Fruit fly (Drosophila melanogaster) whole organism, wandering third instar larva: Measurements from ENCODE around the gene CG2839.

ENCODE experiments used
- Abd-B ChIP-seq: fragments of >200 bp; optimal IDR thresholded peaks from 2 replicates; lab custom pipeline; 2017; ENCODE audit warnings: missing biosample characterization, missing genetic modification characterization
- CG32264 ChIP-seq: fragments of 200-800 bp; sonication (Bioruptor generic); optimal IDR thresholded peaks from 2 replicates; lab custom pipeline; 2016; ENCODE audit warnings: missing biosample characterization, missing genetic modification characterization
- CG9705 ChIP-seq: fragments of 200-800 bp; sonication (Bioruptor generic); optimal IDR thresholded peaks from 2 replicates; lab custom pipeline; 2018; ENCODE audit warnings: missing biosample characterization, mild to moderate bottlenecking, missing genetic modification characterization
- CrebA ChIP-seq: fragments of 200-800 bp; sonication (Bioruptor generic); optimal IDR thresholded peaks from 2 replicates; lab custom pipeline; 2016; ENCODE audit warnings: missing biosample characterization, mild to moderate bottlenecking, missing genetic modification characterization, borderline replicate concordance
- Dfd ChIP-seq: fragments of >200 bp; optimal IDR thresholded peaks from 2 replicates; lab custom pipeline; 2017; ENCODE audit warnings: missing biosample characterization, missing genetic modification characterization
- Dif ChIP-seq: fragments of 200-275, 200-300 bp; sonication (Bioruptor generic); optimal IDR thresholded peaks from 2 replicates; lab custom pipeline; 2018; ENCODE audit warnings: missing biosample characterization, missing genetic modification characterization; ENCODE audit not compliant: partially characterized antibody
- GATAd ChIP-seq: sonication (Bioruptor generic); optimal IDR thresholded peaks from 2 replicates; lab custom pipeline; 2016; ENCODE audit warnings: missing biosample characterization, missing genetic modification characterization
- HLH106 ChIP-seq: fragments of 200-800 bp; optimal IDR thresholded peaks from 3 replicates; lab custom pipeline; 2019; ENCODE audit warnings: missing biosample characterization, mild to moderate bottlenecking, missing genetic modification characterization, moderate library complexity
- Hnf4 ChIP-seq: fragments of 200-800 bp; sonication (Bioruptor generic); optimal IDR thresholded peaks from 2 replicates; lab custom pipeline; 2016; ENCODE audit warnings: missing biosample characterization, mild to moderate bottlenecking, missing genetic modification characterization
- Hr78 ChIP-seq: fragments of >200 bp; optimal IDR thresholded peaks from 2 replicates; lab custom pipeline; 2017; ENCODE audit warnings: missing biosample characterization, missing genetic modification characterization
- Hr83 ChIP-seq: fragments of 200-300 bp; sonication (Bioruptor generic); optimal IDR thresholded peaks from 2 replicates; lab custom pipeline; 2016; ENCODE audit warnings: missing biosample characterization, mild to moderate bottlenecking, missing genetic modification characterization, moderate library complexity; ENCODE audit not compliant: poor library complexity, severe bottlenecking
- Jra ChIP-seq: sonication (Bioruptor generic); optimal IDR thresholded peaks from 2 replicates; lab custom pipeline; 2016; ENCODE audit warnings: missing biosample characterization, missing genetic modification characterization
- Mio ChIP-seq: sonication (Bioruptor generic); optimal IDR thresholded peaks from 2 replicates; lab custom pipeline; 2016; ENCODE audit warnings: missing biosample characterization, missing genetic modification characterization
- Myc ChIP-seq: fragments of >200 bp; optimal IDR thresholded peaks from 2 replicates; lab custom pipeline; 2017
- N ChIP-seq: fragments of >200 bp; optimal IDR thresholded peaks from 2 replicates; lab custom pipeline; 2018; ENCODE audit warnings: missing biosample characterization, missing external identifiers, missing genetic modification characterization
- OdsH ChIP-seq: fragments of 200-800 bp; sonication (Bioruptor generic); optimal IDR thresholded peaks from 2 replicates; lab custom pipeline; 2016; ENCODE audit warnings: missing biosample characterization, mild to moderate bottlenecking, missing genetic modification characterization
- Rel ChIP-seq, 2 experiments: fragments of 200-800 bp; sonication (Bioruptor generic) in 1 of 2; optimal IDR thresholded peaks; 2 replicates in 1 of 2; 3 replicates in 1 of 2; lab custom pipeline; 2016 to 2019; ENCODE audit warnings: mild to moderate bottlenecking in 2 of 2, missing biosample characterization in 2 of 2, missing genetic modification characterization in 2 of 2, moderate library complexity in 1 of 2
- Sp1 ChIP-seq: fragments of 200-800 bp; sonication (Bioruptor generic); optimal IDR thresholded peaks from 3 replicates; lab custom pipeline; 2019; ENCODE audit warnings: missing biosample characterization, mild to moderate bottlenecking, missing genetic modification characterization, moderate library complexity
- Vsx2 ChIP-seq: fragments of 200-300, 225-300 bp; sonication (Bioruptor generic); optimal IDR thresholded peaks from 2 replicates; lab custom pipeline; 2018; ENCODE audit warnings: missing biosample characterization, missing genetic modification characterization; ENCODE audit not compliant: partially characterized antibody
- br ChIP-seq: fragments of 200-800 bp; sonication (Bioruptor generic); optimal IDR thresholded peaks from 2 replicates; lab custom pipeline; 2016; ENCODE audit warnings: missing biosample characterization, missing genetic modification characterization
- brk ChIP-seq: fragments of 200-800 bp; sonication (Bioruptor generic); optimal IDR thresholded peaks from 2 replicates; lab custom pipeline; 2016; ENCODE audit warnings: missing biosample characterization, mild to moderate bottlenecking, missing genetic modification characterization
- dmrt93B ChIP-seq: fragments of 200-800 bp; sonication (Bioruptor generic); optimal IDR thresholded peaks from 2 replicates; lab custom pipeline; 2018; ENCODE audit warnings: missing biosample characterization, mild to moderate bottlenecking, missing genetic modification characterization
- dsf ChIP-seq: sonication (Bioruptor generic); optimal IDR thresholded peaks from 2 replicates; lab custom pipeline; 2016; ENCODE audit warnings: missing biosample characterization, missing genetic modification characterization, borderline replicate concordance
- ey ChIP-seq: fragments of 200-800 bp; sonication (Bioruptor generic); optimal IDR thresholded peaks from 2 replicates; lab custom pipeline; 2016; ENCODE audit warnings: missing biosample characterization, missing genetic modification characterization
- foxo ChIP-seq, 2 experiments: fragments of 200-800 bp; sonication (Bioruptor generic); optimal IDR thresholded peaks; 2 replicates in 1 of 2; 3 replicates in 1 of 2; lab custom pipeline; 2016 to 2017; ENCODE audit warnings: missing biosample characterization in 2 of 2, missing genetic modification characterization in 2 of 2
- fru ChIP-seq: fragments of 200-800 bp; sonication (Bioruptor generic); optimal IDR thresholded peaks from 3 replicates; lab custom pipeline; 2016; ENCODE audit warnings: missing biosample characterization, mild to moderate bottlenecking, missing genetic modification characterization
- h ChIP-seq: fragments of 200-800 bp; sonication (Bioruptor generic); optimal IDR thresholded peaks from 3 replicates; lab custom pipeline; 2016; ENCODE audit warnings: missing biosample characterization, mild to moderate bottlenecking, missing genetic modification characterization
- jim ChIP-seq: fragments of 175-275, 200-325 bp; sonication (Bioruptor generic); optimal IDR thresholded peaks from 2 replicates; lab custom pipeline; 2016; ENCODE audit warnings: missing biosample characterization, mild to moderate bottlenecking, missing genetic modification characterization
- lola ChIP-seq: fragments of >200 bp; optimal IDR thresholded peaks from 2 replicates; lab custom pipeline; 2017; ENCODE audit warnings: missing biosample characterization, missing genetic modification characterization
- pan ChIP-seq: fragments of >200 bp; optimal IDR thresholded peaks from 2 replicates; lab custom pipeline; 2017
- psq ChIP-seq: fragments of 200-800 bp; sonication (Bioruptor generic); optimal IDR thresholded peaks from 3 replicates; lab custom pipeline; 2017; ENCODE audit warnings: missing biosample characterization, mild to moderate bottlenecking, missing genetic modification characterization, moderate library complexity
- rgr ChIP-seq: fragments of 200-800 bp; sonication (Bioruptor generic); optimal IDR thresholded peaks from 3 replicates; lab custom pipeline; 2016; ENCODE audit warnings: missing biosample characterization, mild to moderate bottlenecking, missing genetic modification characterization
- sage ChIP-seq: fragments of 200-800 bp; sonication (Bioruptor generic); optimal IDR thresholded peaks from 2 replicates; lab custom pipeline; 2016; ENCODE audit warnings: missing biosample characterization, mild to moderate bottlenecking, missing genetic modification characterization
- sv ChIP-seq: fragments of 200-800 bp; sonication (Bioruptor generic); optimal IDR thresholded peaks from 3 replicates; lab custom pipeline; 2016; ENCODE audit warnings: missing biosample characterization, missing genetic modification characterization
- tai ChIP-seq: sonication (Bioruptor generic); optimal IDR thresholded peaks from 2 replicates; lab custom pipeline; 2016; ENCODE audit warnings: missing biosample characterization, missing genetic modification characterization
- usp ChIP-seq: fragments of >200 bp; optimal IDR thresholded peaks from 2 replicates; lab custom pipeline; 2017; ENCODE audit warnings: missing biosample characterization, missing genetic modification characterization
- woc ChIP-seq: sonication (Bioruptor generic); optimal IDR thresholded peaks from 2 replicates; lab custom pipeline; 2016; ENCODE audit warnings: missing biosample characterization, mild to moderate bottlenecking, missing genetic modification characterization

The CG2839 gene

dm6 chr2L:658007-658406 is 32.6 kb downstream of the CG2839 start:
- TF ChIP-seq foxo (GFP tag; optimal IDR thresholded peaks at IDR 0.05; lab: Kevin White, UChicago): peak in 1 of 2 experiments; percentile 38
- TF ChIP-seq fru: peak; percentile 51
- TF ChIP-seq rgr (GFP tag; lab: Kevin White, UChicago): peak; percentile 24
- peak; percentile 17 for TF ChIP-seq ey (GFP tag; lab: Kevin White, UChicago)
- TF ChIP-seq psq (GFP tag; lab: Kevin White, UChicago): no peak
- TF ChIP-seq h: peak; percentile 16

DNA sequence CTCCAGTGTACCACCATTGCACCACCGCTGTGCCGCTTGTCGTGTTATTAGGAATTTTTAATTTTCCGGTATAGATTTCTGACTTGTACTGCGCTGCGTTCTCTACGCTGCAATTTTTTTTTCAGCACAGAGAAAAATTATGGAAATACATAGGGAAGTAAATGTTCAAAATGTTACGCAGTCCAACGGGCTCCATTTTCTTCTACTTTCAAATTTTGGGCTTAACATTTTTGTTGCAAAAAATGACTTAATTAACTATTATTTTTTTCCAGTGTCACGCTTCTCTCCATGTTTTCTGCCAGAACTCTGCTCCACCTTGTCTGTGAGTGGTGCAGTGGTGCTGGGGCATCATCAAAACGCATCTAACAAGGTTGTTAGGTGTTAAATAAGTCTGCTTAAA is 35.5 kb downstream of the CG2839 start:
- TF ChIP-seq sage: no peak
- TF ChIP-seq Vsx2 (GFP tag; lab: Kevin White, UChicago): no peak
- TF ChIP-seq CG9705 (GFP tag; lab: Kevin White, UChicago): no peak
- no peak for TF ChIP-seq jim (GFP tag; lab: Kevin White, UChicago)
- TF ChIP-seq Hr83 (GFP tag; lab: Kevin White, UChicago): no peak
- TF ChIP-seq sv (GFP tag; lab: Kevin White, UChicago): no peak
- TF ChIP-seq brk: no peak
- TF ChIP-seq dsf (GFP tag; lab: Kevin White, UChicago): no peak
- no peak for TF ChIP-seq dmrt93B (GFP tag; lab: Kevin White, UChicago)
- no peak for TF ChIP-seq lola (GFP tag; lab: Kevin White, UChicago)

dm6 chr2L:664306-664705 is 38.9 kb downstream of the CG2839 start:
- TF ChIP-seq Myc (lab: Kevin White, UChicago): no peak
- no peak for TF ChIP-seq pan (lab: Kevin White, UChicago)
- TF ChIP-seq psq (GFP tag; lab: Kevin White, UChicago): peak; percentile 8
- TF ChIP-seq fru: peak; percentile 43
- no peak for TF ChIP-seq Dfd
- no peak for TF ChIP-seq CG9705 (GFP tag; lab: Kevin White, UChicago)
- TF ChIP-seq CrebA (GFP tag; lab: Kevin White, UChicago): no peak
- TF ChIP-seq ey (GFP tag; lab: Kevin White, UChicago): peak; percentile 5
- TF ChIP-seq GATAd (GFP tag; lab: Kevin White, UChicago): no peak
- TF ChIP-seq N: no peak
- no peak for TF ChIP-seq Mio (GFP tag; lab: Kevin White, UChicago)
- TF ChIP-seq Rel (GFP tag; optimal IDR thresholded peaks at IDR 0.05; lab: Kevin White, UChicago): no peak
- no peak for TF ChIP-seq Rel (tag; optimal IDR thresholded peaks at IDR 0.05; lab: Kevin White, UChicago)
- no peak for TF ChIP-seq sv (GFP tag; lab: Kevin White, UChicago)
- TF ChIP-seq Jra (GFP tag; lab: Kevin White, UChicago): no peak
- no peak for TF ChIP-seq Hr83 (GFP tag; lab: Kevin White, UChicago)
- TF ChIP-seq foxo (GFP tag; optimal IDR thresholded peaks at IDR 0.05; lab: Kevin White, UChicago): peak in 1 of 2 experiments; percentile 38
- peak; percentile 23 for TF ChIP-seq HLH106
- peak; percentile 24 for TF ChIP-seq rgr (GFP tag; lab: Kevin White, UChicago)
- peak; percentile 43 for TF ChIP-seq h
- peak; percentile 0 for TF ChIP-seq br (GFP tag; lab: Kevin White, UChicago)

DNA sequence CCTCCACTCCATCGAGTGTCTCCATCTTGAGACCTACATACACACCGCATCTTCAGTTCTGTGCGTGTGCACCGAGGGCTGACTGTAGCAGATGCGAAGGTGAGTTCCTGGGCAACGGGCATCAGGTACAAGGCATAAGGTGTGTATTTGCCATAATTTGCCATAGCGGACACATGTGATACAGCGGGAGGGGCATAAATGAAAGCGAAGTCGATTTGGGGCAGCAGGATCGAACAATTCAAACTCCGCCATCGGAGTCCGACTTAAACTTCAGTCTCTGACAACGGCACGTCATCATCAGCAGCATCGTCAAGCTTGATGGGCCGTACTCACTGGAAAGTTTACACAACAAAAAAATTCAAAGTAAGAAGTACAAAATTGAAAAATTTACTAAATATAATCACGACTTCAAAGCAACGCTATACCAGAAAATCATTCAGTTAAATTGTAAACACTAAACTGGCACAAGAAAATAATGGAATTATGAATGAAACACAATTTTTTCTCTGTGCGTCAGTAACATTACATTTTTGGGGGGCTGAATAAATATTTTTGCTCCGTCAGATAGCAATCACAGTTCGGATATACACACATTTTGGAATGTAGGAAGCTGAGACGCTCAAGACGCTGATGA is 43.6 kb downstream of the CG2839 start:
- no peak for TF ChIP-seq Hr83 (GFP tag; lab: Kevin White, UChicago)
- no peak for TF ChIP-seq Rel (GFP tag; optimal IDR thresholded peaks at IDR 0.05; lab: Kevin White, UChicago)
- TF ChIP-seq Rel (tag; optimal IDR thresholded peaks at IDR 0.05; lab: Kevin White, UChicago): peak; percentile 30
- peak; percentile 71 for TF ChIP-seq sage
- peak; percentile 88 for TF ChIP-seq h
- peak; percentile 85 for TF ChIP-seq br (GFP tag; lab: Kevin White, UChicago)
- peak; percentile 85 for TF ChIP-seq Sp1 (GFP tag; lab: Kevin White, UChicago)
- TF ChIP-seq psq (GFP tag; lab: Kevin White, UChicago): peak; percentile 68
- TF ChIP-seq rgr (GFP tag; lab: Kevin White, UChicago): peak; percentile 86
- TF ChIP-seq N: no peak
- peak; percentile 20 for TF ChIP-seq Vsx2 (GFP tag; lab: Kevin White, UChicago)
- TF ChIP-seq CG9705 (GFP tag; lab: Kevin White, UChicago): peak; percentile 46
- no peak for TF ChIP-seq jim (GFP tag; lab: Kevin White, UChicago)
- peak; percentile 72 for TF ChIP-seq dmrt93B (GFP tag; lab: Kevin White, UChicago)
- TF ChIP-seq Myc (lab: Kevin White, UChicago): no peak
- no peak for TF ChIP-seq dsf (GFP tag; lab: Kevin White, UChicago)
- no peak for TF ChIP-seq sv (GFP tag; lab: Kevin White, UChicago)
- TF ChIP-seq Mio (GFP tag; lab: Kevin White, UChicago): no peak
- peak; percentile 82 for TF ChIP-seq brk
- peak; percentile 89 for TF ChIP-seq HLH106
- no peak for TF ChIP-seq Abd-B
- no peak for TF ChIP-seq CrebA (GFP tag; lab: Kevin White, UChicago)
- peak; percentile 44 for TF ChIP-seq tai (GFP tag; lab: Kevin White, UChicago)
- no peak for TF ChIP-seq GATAd (GFP tag; lab: Kevin White, UChicago)
- no peak for TF ChIP-seq Dif (GFP tag; lab: Kevin White, UChicago)
- peak; percentile 71 for TF ChIP-seq Hnf4 (GFP tag; lab: Kevin White, UChicago)
- TF ChIP-seq CG32264 (GFP tag; lab: Kevin White, UChicago): peak; percentile 25
- TF ChIP-seq Dfd: no peak
- TF ChIP-seq Hr78 (GFP tag; lab: Kevin White, UChicago): no peak
- TF ChIP-seq lola (GFP tag; lab: Kevin White, UChicago): no peak
- peak; percentile 91 for TF ChIP-seq fru
- peak; percentile 83 for TF ChIP-seq OdsH (GFP tag; lab: Kevin White, UChicago)
- peak; percentile 88 for TF ChIP-seq ey (GFP tag; lab: Kevin White, UChicago)
- TF ChIP-seq Jra (GFP tag; lab: Kevin White, UChicago): no peak
- peak; percentile 83 for TF ChIP-seq woc (GFP tag; lab: Kevin White, UChicago)
- no peak for TF ChIP-seq pan (lab: Kevin White, UChicago)
- no peak for TF ChIP-seq usp
